Worm (Caenorhabditis elegans): ENCODE measurements around the gene F44E2.3.
A peak's percentile ranks its signal among the peaks of the same experiment; 100 is the strongest.

Gene F44E2.3

DNA sequence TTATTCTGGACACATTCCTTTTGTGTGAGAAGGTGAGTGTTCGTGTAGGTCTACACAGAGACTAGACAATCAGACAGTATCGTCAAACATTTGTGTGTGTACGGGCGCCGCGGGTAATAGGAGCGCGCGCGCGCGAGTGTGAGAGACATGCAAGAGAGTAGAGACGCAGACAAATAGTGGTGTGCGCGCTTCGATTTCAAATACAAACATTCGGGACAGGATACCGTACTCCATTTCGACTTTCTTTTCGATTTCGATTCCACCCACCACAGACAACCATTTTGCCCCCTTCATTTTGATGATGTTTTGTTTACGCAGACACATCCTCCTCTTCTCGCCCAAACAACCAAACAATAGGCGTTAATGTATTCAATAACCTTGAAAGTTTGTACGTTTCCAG is 34.3 kb downstream of the F44E2.3 start (continued):
- TF ChIP-seq K12H6.12 (tag; optimal IDR thresholded peaks at IDR 0.05) (no peak), pha-4 (tag; optimal IDR thresholded peaks at IDR 0.05) (peak; percentile 39), cebp-1 (GFP tag; IDR thresholded peaks at IDR 0.05) (0 out of 2 replicates have a peak, but pooled peaks have one; percentile 9), cebp-1 (tag; optimal IDR thresholded peaks at IDR 0.05) (peak; percentile 73), snpc-4 (GFP tag; optimal IDR thresholded peaks at IDR 0.05) (no peak), snpc-4 (tag; optimal IDR thresholded peaks at IDR 0.05) (peak in 3 of 4 experiments; percentile 43 to 72 (median 64)), F23B12.7 (tag; optimal IDR thresholded peaks at IDR 0.05; ENCODE audit: insufficient read depth) (no peak), lag-1 (GFP tag; IDR thresholded peaks at IDR 0.05) (no peak), dox-1 (GFP tag; IDR thresholded peaks at IDR 0.05) (peak; percentile 84), snpc-1.1 (tag; optimal IDR thresholded peaks at IDR 0.05; ENCODE audit: insufficient read depth) (no peak), ekl-4 (GFP tag; IDR thresholded peaks at IDR 0.05) (peak; percentile 45; the same call in 1 of the 2 replicates), ceh-91 (GFP tag; IDR thresholded peaks at IDR 0.05) (no peak), somi-1 (GFP tag; optimal IDR thresholded peaks at IDR 0.05) (no peak), rpc-1 (optimal IDR thresholded peaks at IDR 0.05) (no peak), rpc-1 (tag; optimal IDR thresholded peaks at IDR 0.05) (no peak), mes-4 (tag; optimal IDR thresholded peaks at IDR 0.05) (no peak), sptf-2 (GFP tag; optimal IDR thresholded peaks at IDR 0.05) (no peak), chd-7 (tag; optimal IDR thresholded peaks at IDR 0.05) (peak; percentile 57), mcd-1 (GFP tag; IDR thresholded peaks at IDR 0.05) (peak; percentile 37), mel-28 (tag; optimal IDR thresholded peaks at IDR 0.05; ENCODE audit: borderline replicate concordance) (no peak), snpc-3.4 (tag; optimal IDR thresholded peaks at IDR 0.05) (no peak), ets-4 (GFP tag; optimal IDR thresholded peaks at IDR 0.05) (peak; percentile 79), egl-18 (GFP tag; IDR thresholded peaks at IDR 0.05) (0 out of 2 replicates have a peak, but pooled peaks have one; percentile 54), F37B4.10 (GFP tag; IDR thresholded peaks at IDR 0.05) (no peak), unc-62 (GFP tag; optimal IDR thresholded peaks at IDR 0.05) (no peak), tbp1 (GFP tag; optimal IDR thresholded peaks at IDR 0.05) (peak; percentile 43), ztf-28 (GFP tag; IDR thresholded peaks at IDR 0.05) (no peak), efl-1 (GFP tag; optimal IDR thresholded peaks at IDR 0.05) (peak; percentile 64), hrde-1 (tag; optimal IDR thresholded peaks at IDR 0.05; ENCODE audit: borderline replicate concordance) (no peak), zim-3 (tag; optimal IDR thresholded peaks at IDR 0.05) (no peak), B0035.1 (tag; optimal IDR thresholded peaks at IDR 0.05) (no peak), zfh-2 (GFP tag; conservative IDR thresholded peaks at IDR 0.05) (peak; percentile 83), lin-54 (GFP tag; optimal IDR thresholded peaks at IDR 0.05) (peak; percentile 64), dpl-1 (GFP tag; optimal IDR thresholded peaks at IDR 0.05) (no peak), atf-7 (tag; optimal IDR thresholded peaks at IDR 0.05) (peak; percentile 52), F57A8.1 (GFP tag; optimal IDR thresholded peaks at IDR 0.05) (no peak), aptf-3 (GFP tag; IDR thresholded peaks at IDR 0.05) (no peak), madf-10 (tag; optimal IDR thresholded peaks at IDR 0.05) (peak; percentile 37), madf-3 (GFP tag; IDR thresholded peaks at IDR 0.05) (no peak), let-607 (tag; optimal IDR thresholded peaks at IDR 0.05) (no peak), attf-3 (GFP tag; conservative IDR thresholded peaks at IDR 0.05) (peak; percentile 48; the same call in 1 of the 2 replicates), K11D2.4 (GFP tag; IDR thresholded peaks at IDR 0.05) (peak; percentile 70; the same call in 1 of the 2 replicates), nhr-179 (tag; optimal IDR thresholded peaks at IDR 0.05) (no peak), F33H1.4 (GFP tag; IDR thresholded peaks at IDR 0.05) (0 out of 2 replicates have a peak, but pooled peaks have one; percentile 19), ceh-100 (GFP tag; IDR thresholded peaks at IDR 0.05) (peak; percentile 64), Y56A3A.18 (GFP tag; IDR thresholded peaks at IDR 0.05) (no peak), hmg-20 (GFP tag; IDR thresholded peaks at IDR 0.05) (no peak; the same call in 1 of the 2 replicates), tlf-1 (GFP tag; optimal IDR thresholded peaks at IDR 0.05) (peak; percentile 16), aptf-2 (GFP tag; conservative IDR thresholded peaks at IDR 0.05) (no peak)
